Worm (Caenorhabditis elegans): ENCODE results near the gene sre-51.
A peak's percentile ranks its signal among the peaks of the same experiment; 100 is the strongest.

Gene sre-51

ce11 chrII:12346289-12346989, 34.8 kb downstream of the sre-51 start (continued):
- no peak for TF ChIP-seq pag-3 (tag; optimal IDR thresholded peaks at IDR 0.05; ENCODE audit: borderline replicate concordance, insufficient read depth)
- no peak for TF ChIP-seq egl-27 (tag; optimal IDR thresholded peaks at IDR 0.05)
- TF ChIP-seq dsc-1 (tag; optimal IDR thresholded peaks at IDR 0.05), result peak; percentile 82
- TF ChIP-seq lin-14 (GFP tag; optimal IDR thresholded peaks at IDR 0.05), result peak; percentile 7
- TF ChIP-seq nhr-90 (tag; optimal IDR thresholded peaks at IDR 0.05; ENCODE audit: poor library complexity), result no peak
- no peak for TF ChIP-seq ztf-11 (tag; optimal IDR thresholded peaks at IDR 0.05)
- no peak for TF ChIP-seq aha-1 (tag; optimal IDR thresholded peaks at IDR 0.05)
- no peak for TF ChIP-seq elt-3 (tag; optimal IDR thresholded peaks at IDR 0.05)
- TF ChIP-seq lir-3 (tag; optimal IDR thresholded peaks at IDR 0.05; ENCODE audit: poor library complexity), result peak; percentile 19
- no peak for TF ChIP-seq fos-1 (tag; optimal IDR thresholded peaks at IDR 0.05)
- no peak for TF ChIP-seq nhr-12 (tag; optimal IDR thresholded peaks at IDR 0.05)

- TF ChIP-seq lin-14 (GFP tag; optimal IDR thresholded peaks at IDR 0.05) (peak; percentile 14), blmp-1 (tag; optimal IDR thresholded peaks at IDR 0.05) (no peak), nhr-11 (tag; optimal IDR thresholded peaks at IDR 0.05) (no peak)
Observed at ce11 chrII:12348957-12349356, 37.3 kb downstream of the sre-51 start.

- TF ChIP-seq unc-86 (tag; optimal IDR thresholded peaks at IDR 0.05), result no peak
- peak in 1 of 2 experiments; percentile 33 for TF ChIP-seq lin-35 (GFP tag; optimal IDR thresholded peaks at IDR 0.05)
- no peak for TF ChIP-seq efl-1 (optimal IDR thresholded peaks at IDR 0.05)
- TF ChIP-seq efl-1 (GFP tag; optimal IDR thresholded peaks at IDR 0.05 in 1 of 2), result no peak
- TF ChIP-seq egl-13 (tag; optimal IDR thresholded peaks at IDR 0.05), result no peak
- TF ChIP-seq aha-1 (tag; optimal IDR thresholded peaks at IDR 0.05), result no peak
- TF ChIP-seq blmp-1 (tag; optimal IDR thresholded peaks at IDR 0.05), result no peak
- no peak for TF ChIP-seq fkh-4 (tag; optimal IDR thresholded peaks at IDR 0.05; ENCODE audit: borderline replicate concordance)
- TF ChIP-seq ceh-63 (GFP tag; optimal IDR thresholded peaks at IDR 0.05), result no peak
- TF ChIP-seq lin-14 (GFP tag; optimal IDR thresholded peaks at IDR 0.05), result peak; percentile 37
- TF ChIP-seq pax-3 (tag; optimal IDR thresholded peaks at IDR 0.05), result no peak
- TF ChIP-seq nhr-11 (tag; optimal IDR thresholded peaks at IDR 0.05), result no peak
- no peak for TF ChIP-seq isw-1 (GFP tag; IDR thresholded peaks at IDR 0.05)
- peak; percentile 7 for TF ChIP-seq nhr-20 (tag; optimal IDR thresholded peaks at IDR 0.05)
- no peak for TF ChIP-seq lir-3 (tag; optimal IDR thresholded peaks at IDR 0.05; ENCODE audit: poor library complexity)
- TF ChIP-seq F16B12.6 (tag; optimal IDR thresholded peaks at IDR 0.05), result no peak
- TF ChIP-seq unc-62 (GFP tag; optimal IDR thresholded peaks at IDR 0.05), result no peak
- TF ChIP-seq sptf-1 (tag; optimal IDR thresholded peaks at IDR 0.05), result no peak
- TF ChIP-seq nhr-77 (tag; optimal IDR thresholded peaks at IDR 0.05), result peak; percentile 44
- no peak for TF ChIP-seq lin-13 (GFP tag; optimal IDR thresholded peaks at IDR 0.05)
- TF ChIP-seq sup-37 (GFP tag; optimal IDR thresholded peaks at IDR 0.05), result peak; percentile 39
Observed at ce11 chrII:12349866-12350265, 38.2 kb downstream of the sre-51 start.

ce11 chrII:12350737-12351275, 39.1 kb downstream of the sre-51 start:
- peak; percentile 13 for TF ChIP-seq nhr-20 (tag; optimal IDR thresholded peaks at IDR 0.05)
- TF ChIP-seq efl-1 (optimal IDR thresholded peaks at IDR 0.05), result no peak
- TF ChIP-seq efl-1 (GFP tag; optimal IDR thresholded peaks at IDR 0.05 in 1 of 2), result no peak
- TF ChIP-seq nhr-71 (tag; optimal IDR thresholded peaks at IDR 0.05), result peak; percentile 25
- TF ChIP-seq nhr-11 (tag; optimal IDR thresholded peaks at IDR 0.05), result no peak
- peak in 1 of 2 experiments; percentile 72 for TF ChIP-seq lsy-2 (tag; optimal IDR thresholded peaks at IDR 0.05)
- no peak for TF ChIP-seq nhr-77 (tag; optimal IDR thresholded peaks at IDR 0.05)
- no peak for TF ChIP-seq mab-9 (GFP tag; IDR thresholded peaks at IDR 0.05)
- no peak for TF ChIP-seq aha-1 (tag; optimal IDR thresholded peaks at IDR 0.05)
- TF ChIP-seq ceh-82 (tag; optimal IDR thresholded peaks at IDR 0.05), result peak in 1 of 3 experiments; percentile 1
- peak; percentile 54 for TF ChIP-seq lin-14 (GFP tag; optimal IDR thresholded peaks at IDR 0.05)
- no peak for TF ChIP-seq sox-4 (tag; optimal IDR thresholded peaks at IDR 0.05)
- peak; percentile 34 for TF ChIP-seq mep-1 (tag; optimal IDR thresholded peaks at IDR 0.05)
- no peak for TF ChIP-seq isw-1 (GFP tag; IDR thresholded peaks at IDR 0.05)
- no peak for TF ChIP-seq C34B4.2 (tag; optimal IDR thresholded peaks at IDR 0.05)
- no peak for TF ChIP-seq rnt-1 (tag; optimal IDR thresholded peaks at IDR 0.05)
- peak; percentile 83 for TF ChIP-seq nhr-85 (tag)
- no peak for TF ChIP-seq unc-62 (GFP tag; optimal IDR thresholded peaks at IDR 0.05)
- TF ChIP-seq lin-35 (GFP tag; optimal IDR thresholded peaks at IDR 0.05), result peak in 1 of 2 experiments; percentile 17
- TF ChIP-seq snu-23 (GFP tag; optimal IDR thresholded peaks at IDR 0.05), result peak; percentile 40
- TF ChIP-seq nhr-12 (tag; optimal IDR thresholded peaks at IDR 0.05), result no peak
- TF ChIP-seq F16B12.6 (tag; optimal IDR thresholded peaks at IDR 0.05), result no peak
- peak; percentile 12 for TF ChIP-seq blmp-1 (tag; optimal IDR thresholded peaks at IDR 0.05)
- TF ChIP-seq elt-3 (tag; optimal IDR thresholded peaks at IDR 0.05), result peak in 1 of 6 experiments; percentile 24
- TF ChIP-seq ztf-4 (tag; optimal IDR thresholded peaks at IDR 0.05), result no peak
- TF ChIP-seq mef-2 (tag; optimal IDR thresholded peaks at IDR 0.05), result no peak
- TF ChIP-seq fkh-10 (GFP tag; optimal IDR thresholded peaks at IDR 0.05), result no peak
- no peak for TF ChIP-seq Y116A8C.19 (tag; optimal IDR thresholded peaks at IDR 0.05; ENCODE audit: borderline replicate concordance)

Data from whole organism, L1 larva.